Fruit fly (Drosophila melanogaster): ENCODE data around the gene CG4592.

DNA sequence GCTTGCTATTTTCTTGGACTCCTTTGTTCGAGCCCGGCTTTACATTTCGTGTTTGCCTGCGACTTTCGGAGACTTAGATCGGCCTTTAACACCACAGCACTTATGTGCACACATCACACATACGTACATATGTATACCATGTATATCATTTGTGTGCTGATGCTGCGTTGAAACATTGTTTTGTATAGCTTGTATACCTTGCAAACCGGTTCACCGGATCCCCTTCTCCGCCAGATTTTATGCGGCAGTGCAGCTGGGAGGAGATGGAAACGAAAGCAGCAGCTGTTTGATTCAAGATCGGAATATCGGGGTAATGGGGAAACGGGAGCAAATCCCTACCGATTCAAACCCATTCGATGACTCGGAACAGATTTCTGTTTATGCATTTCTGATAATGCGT lies 24.6 kb downstream of the CG4592 start:
- TF ChIP-seq Myc (optimal IDR thresholded peaks at IDR 0.05): no peak
- no peak for TF ChIP-seq psq (optimal IDR thresholded peaks at IDR 0.05)
- no peak for TF ChIP-seq ttk (optimal IDR thresholded peaks at IDR 0.05)
- TF ChIP-seq Sin3A (optimal IDR thresholded peaks at IDR 0.05): no peak
- no peak for TF ChIP-seq insv (optimal IDR thresholded peaks at IDR 0.05)

Measured in Kc167 (cell line).